Worm (Caenorhabditis elegans) whole organism, early embryonic: Measurements from ENCODE around the gene C06G3.8.

Experiments
- ama-1 ChIP-seq: fragments of 150-350 bp; optimal IDR thresholded peaks from 2 replicates; lab custom pipeline; 2014
- flt-1 ChIP-seq: fragments of 200-800 bp; sonication (Bioruptor generic); IDR thresholded peaks from 2 replicates; pipeline ENCODE4 v1.3.6; 2022; ENCODE audit warnings: missing genetic modification characterization, missing compliant biosample characterization
- hnd-1 ChIP-seq: sonication (generic microtip); optimal IDR thresholded peaks from 2 replicates; lab custom pipeline; 2016; ENCODE audit warnings: missing genetic modification characterization, missing compliant biosample characterization

DNA sequence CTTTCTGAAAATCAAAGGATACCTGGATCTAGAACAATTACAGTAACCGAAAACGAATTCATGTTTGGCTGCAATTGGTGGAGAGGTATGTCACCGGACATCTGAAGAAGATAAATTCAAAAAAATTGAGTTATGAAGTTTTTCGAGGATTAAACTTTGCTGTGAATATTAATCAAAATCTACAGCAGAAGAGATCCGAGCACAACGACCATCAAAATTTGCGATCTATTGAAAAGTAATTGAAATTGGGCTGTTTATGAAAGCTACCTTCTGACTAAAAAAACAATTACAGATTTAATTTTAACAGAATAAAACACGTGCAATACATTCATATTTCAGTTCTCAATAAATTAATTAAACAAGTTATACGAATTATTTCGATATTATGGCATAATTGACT, at the start of gene C06G3.8:
- TF ChIP-seq ama-1 (lab: Kevin White, UChicago): no peak
- no peak for TF ChIP-seq flt-1 (GFP tag; lab: Robert Waterston, UW)
- TF ChIP-seq hnd-1: no peak
